Worm (Caenorhabditis elegans) whole organism, early embryonic: ENCODE results near the gene rpb-9.

Experiments
- B0310.2 ChIP-seq: sonication (generic microtip); optimal IDR thresholded peaks from 2 replicates; lab custom pipeline; 2016; ENCODE audit warnings: mild to moderate bottlenecking, missing genetic modification characterization, missing compliant biosample characterization
- F13C5.2 ChIP-seq: sonication (generic microtip); optimal IDR thresholded peaks from 2 replicates; lab custom pipeline; 2017; ENCODE audit warnings: mild to moderate bottlenecking, missing genetic modification characterization, inconsistent platforms, missing compliant biosample characterization
- aly-1 ChIP-seq: sonication (generic microtip); optimal IDR thresholded peaks from 2 replicates; lab custom pipeline; 2016; ENCODE audit warnings: missing genetic modification characterization, missing compliant biosample characterization
- ama-1 ChIP-seq: fragments of 150-350 bp; optimal IDR thresholded peaks from 2 replicates; lab custom pipeline; 2014
- ceh-13 ChIP-seq: fragments of 200-800 bp; sonication (Bioruptor generic); optimal IDR thresholded peaks from 2 replicates; lab custom pipeline; 2018; ENCODE audit warnings: mild to moderate bottlenecking, missing genetic modification characterization, missing compliant biosample characterization
- ceh-36 ChIP-seq: sonication (generic microtip); optimal IDR thresholded peaks from 2 replicates; lab custom pipeline; 2016; ENCODE audit warnings: missing genetic modification characterization, inconsistent platforms, missing compliant biosample characterization
- ets-7 ChIP-seq: sonication (generic microtip); optimal IDR thresholded peaks from 2 replicates; lab custom pipeline; 2016; ENCODE audit warnings: missing genotype, missing genetic modification characterization, missing compliant biosample characterization
- flt-1 ChIP-seq: fragments of 200-800 bp; sonication (Bioruptor generic); IDR thresholded peaks from 2 replicates; pipeline ENCODE4 v1.3.6; 2022; ENCODE audit warnings: missing genetic modification characterization, missing compliant biosample characterization
- hmbx-1 ChIP-seq: sonication (generic microtip); optimal IDR thresholded peaks from 2 replicates; lab custom pipeline; 2016; ENCODE audit warnings: mild to moderate bottlenecking, missing genetic modification characterization, missing compliant biosample characterization
- hmg-4 ChIP-seq: fragments of 200-800 bp; sonication (Bioruptor generic); optimal IDR thresholded peaks from 2 replicates; lab custom pipeline; 2018; ENCODE audit warnings: mild to moderate bottlenecking, missing genetic modification characterization, missing compliant biosample characterization
- hnd-1 ChIP-seq: sonication (generic microtip); optimal IDR thresholded peaks from 2 replicates; lab custom pipeline; 2016; ENCODE audit warnings: missing genetic modification characterization, missing compliant biosample characterization
- pes-1 ChIP-seq: fragments of 200-800 bp; sonication (Bioruptor generic); IDR thresholded peaks from 2 replicates; pipeline ENCODE4 v1.3.6; 2022; ENCODE audit warnings: missing genetic modification reagents, missing genetic modification characterization, missing compliant biosample characterization
- scrt-1 ChIP-seq: fragments of 200-800 bp; sonication (Bioruptor generic); IDR thresholded peaks from 2 replicates; pipeline ENCODE4 v1.3.6; 2022; ENCODE audit warnings: missing genetic modification characterization, missing compliant biosample characterization
- sea-1 ChIP-seq: fragments of 200-800 bp; sonication (Bioruptor generic); conservative IDR thresholded peaks from 2 replicates; pipeline ENCODE4 v1.3.6; 2022; ENCODE audit warnings: missing genetic modification characterization, missing compliant biosample characterization
- tbx-11 ChIP-seq: fragments of 200-800 bp; sonication (Bioruptor generic); IDR thresholded peaks from 2 replicates; pipeline ENCODE4 v1.3.6; 2022; ENCODE audit warnings: missing genetic modification characterization, missing compliant biosample characterization
- tbx-37 ChIP-seq: fragments of 200-800 bp; sonication (Bioruptor generic); conservative IDR thresholded peaks from 2 replicates; pipeline ENCODE4 v1.3.6; 2022; ENCODE audit warnings: missing genetic modification reagents, missing genetic modification characterization, missing compliant biosample characterization
- tra-4 ChIP-seq: sonication (generic microtip); optimal IDR thresholded peaks from 2 replicates; lab custom pipeline; 2017; ENCODE audit warnings: missing genetic modification characterization, missing compliant biosample characterization

rpb-9 gene

ce11 chrV:8010103-8010502, 2.0 kb downstream of the rpb-9 start, which contains the start of gene Y97E10AR.4:
TSS of gene Y97E10AR.4 (minus strand) at chrV:8010233.
- TF ChIP-seq tbx-37 (GFP tag; lab: Robert Waterston, UW) (no peak), tbx-11 (GFP tag; lab: Robert Waterston, UW) (no peak), hmg-4 (GFP tag; lab: Kevin White, UChicago) (no peak), B0310.2 (no peak), pes-1 (GFP tag; lab: Robert Waterston, UW) (no peak), ceh-36 (tag; lab: Kevin White, UChicago) (no peak), aly-1 (no peak), ceh-13 (GFP tag; lab: Kevin White, UChicago) (no peak), scrt-1 (no peak)

ce11 chrV:8007460-8008292, 4.5 kb downstream of the rpb-9 start, which contains the start of gene Y97E10AR.3:
TSS of gene Y97E10AR.3 (minus strand) at chrV:8007510.
- TF ChIP-seq tbx-37 (GFP tag; lab: Robert Waterston, UW) (no peak), F13C5.2 (no peak), pes-1 (GFP tag; lab: Robert Waterston, UW) (no peak), ceh-36 (tag; lab: Kevin White, UChicago) (no peak), ets-7 (tag; lab: Kevin White, UChicago) (no peak), hmbx-1 (tag; lab: Kevin White, UChicago) (no peak), hmg-4 (GFP tag; lab: Kevin White, UChicago) (no peak), scrt-1 (no peak), hnd-1 (tag; lab: Kevin White, UChicago) (no peak), B0310.2 (no peak), flt-1 (no peak), aly-1 (no peak), ama-1 (lab: Kevin White, UChicago) (no peak), sea-1 (GFP tag; lab: Robert Waterston, UW) (no peak), ceh-13 (GFP tag; lab: Kevin White, UChicago) (no peak)

ce11 chrV:8005000-8005399, 7.1 kb downstream of the rpb-9 start, which contains the start of gene Y97E10AR.8:
TSS of gene Y97E10AR.8 (plus strand) at chrV:8005300.
- no peak for TF ChIP-seq hmg-4 (GFP tag; lab: Kevin White, UChicago)
- TF ChIP-seq hmbx-1 (tag; lab: Kevin White, UChicago) = no peak
- TF ChIP-seq aly-1 = no peak
- no peak for TF ChIP-seq tra-4
- TF ChIP-seq ama-1 (lab: Kevin White, UChicago) = no peak
- no peak for TF ChIP-seq flt-1
- TF ChIP-seq tbx-11 (GFP tag; lab: Robert Waterston, UW) = no peak
- no peak for TF ChIP-seq scrt-1
- no peak for TF ChIP-seq pes-1 (GFP tag; lab: Robert Waterston, UW)
- no peak for TF ChIP-seq ets-7 (tag; lab: Kevin White, UChicago)
- TF ChIP-seq ceh-36 (tag; lab: Kevin White, UChicago) = no peak
- no peak for TF ChIP-seq F13C5.2
- TF ChIP-seq sea-1 (GFP tag; lab: Robert Waterston, UW) = no peak
- TF ChIP-seq hnd-1 (tag; lab: Kevin White, UChicago) = no peak
- no peak for TF ChIP-seq ceh-13 (GFP tag; lab: Kevin White, UChicago)
- no peak for TF ChIP-seq B0310.2
- TF ChIP-seq tbx-37 (GFP tag; lab: Robert Waterston, UW) = no peak

- TF ChIP-seq F13C5.2 = peak; percentile 22
- peak; percentile 16 for TF ChIP-seq hnd-1 (tag; lab: Kevin White, UChicago)
- TF ChIP-seq pes-1 (GFP tag; lab: Robert Waterston, UW) = no peak
- TF ChIP-seq hmg-4 (GFP tag; lab: Kevin White, UChicago) = peak; percentile 40
- TF ChIP-seq ama-1 (lab: Kevin White, UChicago) = no peak
Observed at ce11 chrV:8000929-8001513, 11.1 kb downstream of the rpb-9 start, which contains the start of gene Y97E10AR.1. TSS of gene Y97E10AR.1 (plus strand) at chrV:8001463.

DNA sequence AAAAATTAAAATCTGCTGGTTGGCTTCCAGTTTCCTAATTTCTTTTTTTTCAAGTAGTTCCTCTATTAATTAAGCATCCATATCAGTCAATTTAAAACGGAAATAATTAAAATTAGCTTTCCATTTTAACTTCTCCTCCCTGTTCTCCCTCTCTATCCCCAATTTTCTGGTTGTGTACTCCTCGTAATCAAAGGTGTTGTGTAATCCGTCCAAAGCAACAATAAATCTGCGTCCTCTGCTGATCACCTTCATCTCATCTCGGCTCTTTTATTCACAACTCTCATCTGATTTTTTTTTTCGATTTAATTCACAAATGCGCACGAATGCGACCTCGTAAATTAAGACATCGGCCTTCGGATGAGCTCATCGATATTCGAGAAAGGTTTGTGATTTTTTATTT, 16.3 kb downstream of the rpb-9 start, which contains the start of gene Y97E10AR.2:
TSS of gene Y97E10AR.2 (plus strand) at position 301 of the 400 bp plus-strand sequence.
- TF ChIP-seq pes-1 (GFP tag; lab: Robert Waterston, UW) = no peak
- TF ChIP-seq tra-4 = no peak
- TF ChIP-seq flt-1 = no peak
- TF ChIP-seq hmbx-1 (tag; lab: Kevin White, UChicago) = no peak
- no peak for TF ChIP-seq scrt-1
- no peak for TF ChIP-seq F13C5.2
- no peak for TF ChIP-seq ceh-13 (GFP tag; lab: Kevin White, UChicago)
- TF ChIP-seq hnd-1 (tag; lab: Kevin White, UChicago) = no peak
- TF ChIP-seq tbx-37 (GFP tag; lab: Robert Waterston, UW) = no peak
- no peak for TF ChIP-seq hmg-4 (GFP tag; lab: Kevin White, UChicago)

- TF ChIP-seq flt-1 (no peak), scrt-1 (no peak), sea-1 (GFP tag; lab: Robert Waterston, UW) (no peak)
Observed at ce11 chrV:7995165-7995564, 17.0 kb downstream of the rpb-9 start.

- TF ChIP-seq ets-7 (tag; lab: Kevin White, UChicago) (no peak), tra-4 (no peak), flt-1 (no peak), sea-1 (GFP tag; lab: Robert Waterston, UW) (no peak), ceh-36 (tag; lab: Kevin White, UChicago) (no peak), aly-1 (no peak), tbx-37 (GFP tag; lab: Robert Waterston, UW) (no peak), F13C5.2 (no peak), hnd-1 (tag; lab: Kevin White, UChicago) (no peak), scrt-1 (no peak), pes-1 (GFP tag; lab: Robert Waterston, UW) (no peak), hmg-4 (GFP tag; lab: Kevin White, UChicago) (no peak), tbx-11 (GFP tag; lab: Robert Waterston, UW) (no peak), B0310.2 (no peak), ceh-13 (GFP tag; lab: Kevin White, UChicago) (no peak), ama-1 (lab: Kevin White, UChicago) (no peak), hmbx-1 (tag; lab: Kevin White, UChicago) (no peak)
Observed at ce11 chrV:7994570-7994969, 17.6 kb downstream of the rpb-9 start, which contains the start of gene ceh-76. TSS of gene ceh-76 (minus strand) at chrV:7994670.
